Fruit fly (Drosophila melanogaster): ENCODE results near the gene CG17721.

Gene CG17721

dm6 chr3R:11243057-11243740, 8.3 kb downstream of the CG17721 start (continued):
- TF ChIP-seq CG12769 (tag; optimal IDR thresholded peaks at IDR 0.05) (peak; percentile 72), CG11093 (GFP tag; IDR thresholded peaks at IDR 0.05) (no peak), Ets97D (GFP tag; optimal IDR thresholded peaks at IDR 0.05) (peak; percentile 1), CG17328 (GFP tag; IDR thresholded peaks at IDR 0.05) (no peak), Myb (GFP tag; optimal IDR thresholded peaks at IDR 0.05) (no peak), E2f1 (GFP tag; IDR thresholded peaks at IDR 0.05) (peak; percentile 47; the same call in 1 of the 2 replicates), dysf (GFP tag; IDR thresholded peaks at IDR 0.05) (peak; percentile 57; the same call in 2 of the 3 replicates), caup (GFP tag; optimal IDR thresholded peaks at IDR 0.05; ENCODE audit: severe bottlenecking) (peak; percentile 22), C15 (GFP tag; IDR thresholded peaks at IDR 0.05) (no peak), luna (GFP tag; optimal IDR thresholded peaks at IDR 0.05) (no peak), HLHmδ (GFP tag; optimal IDR thresholded peaks at IDR 0.05) (no peak), Vsx1 (GFP tag; optimal IDR thresholded peaks at IDR 0.05) (no peak), CG10366 (GFP tag; IDR thresholded peaks at IDR 0.05) (no peak), stc (GFP tag; IDR thresholded peaks at IDR 0.05) (no peak), lbe (GFP tag; optimal IDR thresholded peaks at IDR 0.05) (peak; percentile 24), trh (GFP tag; optimal IDR thresholded peaks at IDR 0.05) (no peak), hkb (optimal IDR thresholded peaks at IDR 0.05) (no peak), hkb (GFP tag; IDR thresholded peaks at IDR 0.05) (peak; percentile 58; the same call in 1 of the 2 replicates), Sox102F (GFP tag; optimal IDR thresholded peaks at IDR 0.05) (no peak), Gsc (GFP tag; IDR thresholded peaks at IDR 0.05) (no peak), HHEX (GFP tag; optimal IDR thresholded peaks at IDR 0.05) (peak; percentile 38), exex (tag; optimal IDR thresholded peaks at IDR 0.05) (peak; percentile 91), fd96Cb (tag; optimal IDR thresholded peaks at IDR 0.05) (no peak), CG9817 (tag; optimal IDR thresholded peaks at IDR 0.05) (no peak), Fer1 (GFP tag; optimal IDR thresholded peaks at IDR 0.05) (peak; percentile 77), zen (tag; optimal IDR thresholded peaks at IDR 0.05) (peak; percentile 6), unc-4 (GFP tag; IDR thresholded peaks at IDR 0.05; ENCODE audit: partially characterized antibody) (no peak), Nf-YC (tag; optimal IDR thresholded peaks at IDR 0.05) (peak; percentile 49), Xrp1 (GFP tag; IDR thresholded peaks at IDR 0.05) (peak; percentile 64; the same call in 1 of the 2 replicates), crc (GFP tag; optimal IDR thresholded peaks at IDR 0.05) (no peak), cwo (GFP tag; optimal IDR thresholded peaks at IDR 0.05) (peak; percentile 55), nom (GFP tag; optimal IDR thresholded peaks at IDR 0.05) (peak; percentile 30), Taf1 (GFP tag; IDR thresholded peaks at IDR 0.05) (no peak), CG10267 (tag; optimal IDR thresholded peaks at IDR 0.05) (peak; percentile 34), CG12104 (GFP tag; optimal IDR thresholded peaks at IDR 0.05) (peak; percentile 21), Dek (tag; optimal IDR thresholded peaks at IDR 0.05) (peak; percentile 36), Bgb (GFP tag; IDR thresholded peaks at IDR 0.05; ENCODE audit: partially characterized antibody) (no peak), CG3163 (GFP tag; optimal IDR thresholded peaks at IDR 0.05) (no peak), grau (tag; optimal IDR thresholded peaks at IDR 0.05) (peak; percentile 22), sr (GFP tag; IDR thresholded peaks at IDR 0.05) (no peak), jumu (GFP tag; optimal IDR thresholded peaks at IDR 0.05) (no peak), ssp (GFP tag; IDR thresholded peaks at IDR 0.05) (no peak), ci (GFP tag; IDR thresholded peaks at IDR 0.05) (no peak), CG5180 (GFP tag; optimal IDR thresholded peaks at IDR 0.05) (peak; percentile 29), Oli (tag; optimal IDR thresholded peaks at IDR 0.05) (no peak), ap (GFP tag; IDR thresholded peaks at IDR 0.05) (no peak), ftz-f1 (GFP tag; optimal IDR thresholded peaks at IDR 0.05) (peak; percentile 17), sens (GFP tag) (peak; percentile 88), CG6689 (GFP tag; IDR thresholded peaks at IDR 0.05) (peak; percentile 44; the same call in 1 of the 2 replicates), dpn (GFP tag; optimal IDR thresholded peaks at IDR 0.05) (no peak)
